Worm (Caenorhabditis elegans): ENCODE results near the gene F55G11.2.

- TF ChIP-seq fos-1 (tag; optimal IDR thresholded peaks at IDR 0.05) (no peak), lin-13 (GFP tag; optimal IDR thresholded peaks at IDR 0.05) (no peak)
Measured at ce11 chrIV:12941254-12941653, 27.8 kb downstream of the F55G11.2 start, which contains the start of gene dod-24.

All from whole organism, L1 larva.